Worm (Caenorhabditis elegans): ENCODE data around the gene col-167.

col-167 gene

DNA sequence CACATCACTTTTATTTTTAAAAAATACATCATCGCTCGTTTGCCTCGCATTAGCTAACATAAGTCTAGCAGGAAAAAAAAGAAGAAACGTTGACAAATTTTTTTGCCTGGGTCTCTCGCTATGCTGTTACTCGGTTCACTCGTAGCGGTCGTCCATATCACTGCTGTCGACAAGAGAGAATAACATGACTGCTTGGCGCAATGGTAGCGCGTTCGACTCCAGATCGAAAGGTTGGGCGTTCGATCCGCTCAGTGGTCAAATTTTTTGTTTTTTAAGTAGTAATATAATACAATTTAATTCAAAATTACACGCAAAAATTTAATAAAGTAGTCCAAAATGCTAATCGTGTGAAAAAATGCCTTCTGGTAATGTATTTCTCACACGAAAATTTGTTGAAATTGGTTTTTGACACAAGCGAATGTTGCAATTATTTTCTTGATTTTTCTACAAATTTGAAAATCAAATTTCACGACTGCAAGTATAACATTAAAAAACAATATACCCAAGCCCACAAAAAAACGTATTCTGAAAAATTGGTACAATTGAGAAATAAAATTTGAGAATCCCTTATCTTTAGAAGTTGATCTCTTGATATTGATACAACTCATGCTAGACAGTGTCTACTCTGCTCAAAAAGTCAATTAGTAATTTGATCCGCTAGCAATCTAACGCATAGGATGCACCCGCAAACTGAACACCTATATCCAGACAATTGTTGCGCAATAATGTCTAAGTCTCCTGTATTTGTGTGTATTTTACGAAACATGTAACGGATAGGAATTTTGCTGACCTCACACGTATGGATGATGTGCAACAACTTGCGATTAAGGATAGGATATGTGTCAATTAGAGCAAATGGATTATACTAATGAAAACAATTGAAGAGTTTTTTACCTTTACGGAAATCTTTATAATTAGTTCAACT lies 48.2 kb downstream of the col-167 start:
- TF ChIP-seq egl-27 (tag; optimal IDR thresholded peaks at IDR 0.05) (peak; percentile 18), nhr-6 (tag; optimal IDR thresholded peaks at IDR 0.05) (no peak), nhr-11 (tag; optimal IDR thresholded peaks at IDR 0.05) (no peak), gmeb-1 (tag; optimal IDR thresholded peaks at IDR 0.05) (peak; percentile 33), lin-39 (tag; optimal IDR thresholded peaks at IDR 0.05) (no peak), ztf-1 (GFP tag; conservative IDR thresholded peaks at IDR 0.05) (no peak), nhr-129 (tag; optimal IDR thresholded peaks at IDR 0.05) (peak; percentile 67), lin-11 (tag; optimal IDR thresholded peaks at IDR 0.05) (peak; percentile 12), lin-13 (GFP tag; optimal IDR thresholded peaks at IDR 0.05) (peak; percentile 72), ceh-82 (tag; optimal IDR thresholded peaks at IDR 0.05) (no peak), unc-62 (GFP tag; optimal IDR thresholded peaks at IDR 0.05) (no peak), crh-2 (tag; optimal IDR thresholded peaks at IDR 0.05) (peak; percentile 49), snpc-4 (tag; optimal IDR thresholded peaks at IDR 0.05) (no peak), nhr-237 (tag; optimal IDR thresholded peaks at IDR 0.05) (no peak), alr-1 (tag; optimal IDR thresholded peaks at IDR 0.05) (no peak), nhr-21 (tag; optimal IDR thresholded peaks at IDR 0.05) (peak; percentile 55), C34F6.9 (tag; optimal IDR thresholded peaks at IDR 0.05) (peak; percentile 34), nhr-10 (tag; optimal IDR thresholded peaks at IDR 0.05) (no peak), sma-3 (GFP tag; optimal IDR thresholded peaks at IDR 0.05) (peak; percentile 51), peb-1 (tag; optimal IDR thresholded peaks at IDR 0.05) (no peak), F13H6.1 (tag; optimal IDR thresholded peaks at IDR 0.05) (peak; percentile 45), elt-1 (tag; optimal IDR thresholded peaks at IDR 0.05) (no peak), unc-39 (tag; optimal IDR thresholded peaks at IDR 0.05) (no peak), mdl-1 (tag; optimal IDR thresholded peaks at IDR 0.05) (no peak), sem-4 (tag; optimal IDR thresholded peaks at IDR 0.05) (no peak), blmp-1 (tag; optimal IDR thresholded peaks at IDR 0.05; ENCODE audit: insufficient read depth) (no peak), unc-55 (GFP tag; optimal IDR thresholded peaks at IDR 0.05) (peak; percentile 33), ztf-4 (tag; optimal IDR thresholded peaks at IDR 0.05) (peak; percentile 12), skn-1 (tag; optimal IDR thresholded peaks at IDR 0.05) (no peak), ztf-11 (tag; optimal IDR thresholded peaks at IDR 0.05) (no peak), mab-5 (tag; optimal IDR thresholded peaks at IDR 0.05) (no peak), dmd-4 (tag; optimal IDR thresholded peaks at IDR 0.05) (no peak), ama-1 (optimal IDR thresholded peaks at IDR 0.05) (no peak), nhr-23 (tag; optimal IDR thresholded peaks at IDR 0.05) (no peak), nhr-12 (tag; optimal IDR thresholded peaks at IDR 0.05) (no peak), sma-9 (GFP tag; optimal IDR thresholded peaks at IDR 0.05) (peak; percentile 67), sma-9 (tag; optimal IDR thresholded peaks at IDR 0.05) (no peak), ZK546.5 (tag; optimal IDR thresholded peaks at IDR 0.05) (no peak), elt-3 (tag; optimal IDR thresholded peaks at IDR 0.05) (no peak), zag-1 (tag; optimal IDR thresholded peaks at IDR 0.05) (no peak), ceh-16 (tag; optimal IDR thresholded peaks at IDR 0.05) (no peak), mbf-1 (tag; optimal IDR thresholded peaks at IDR 0.05) (no peak), nhr-77 (tag; optimal IDR thresholded peaks at IDR 0.05) (no peak), R02D3.7 (tag; optimal IDR thresholded peaks at IDR 0.05) (no peak), Y55F3AM.14 (GFP tag; optimal IDR thresholded peaks at IDR 0.05) (no peak), nhr-25 (tag; optimal IDR thresholded peaks at IDR 0.05) (no peak), aly-2 (tag; optimal IDR thresholded peaks at IDR 0.05) (no peak), lsy-2 (tag; optimal IDR thresholded peaks at IDR 0.05) (peak in 1 of 2 experiments; percentile 6), fos-1 (tag; optimal IDR thresholded peaks at IDR 0.05) (peak; percentile 25)
